Fruit fly (Drosophila melanogaster) whole organism, wandering third instar larva: ENCODE data around the gene CG43407.

ENCODE experiments used
- Abd-B ChIP-seq: fragments of >200 bp; optimal IDR thresholded peaks from 2 replicates; lab custom pipeline; 2017; ENCODE audit warnings: missing biosample characterization, missing genetic modification characterization
- CG32264 ChIP-seq: fragments of 200-800 bp; sonication (Bioruptor generic); optimal IDR thresholded peaks from 2 replicates; lab custom pipeline; 2016; ENCODE audit warnings: missing biosample characterization, missing genetic modification characterization
- CG9705 ChIP-seq: fragments of 200-800 bp; sonication (Bioruptor generic); optimal IDR thresholded peaks from 2 replicates; lab custom pipeline; 2018; ENCODE audit warnings: missing biosample characterization, mild to moderate bottlenecking, missing genetic modification characterization
- CrebA ChIP-seq: fragments of 200-800 bp; sonication (Bioruptor generic); optimal IDR thresholded peaks from 2 replicates; lab custom pipeline; 2016; ENCODE audit warnings: missing biosample characterization, mild to moderate bottlenecking, missing genetic modification characterization, borderline replicate concordance
- Dfd ChIP-seq: fragments of >200 bp; optimal IDR thresholded peaks from 2 replicates; lab custom pipeline; 2017; ENCODE audit warnings: missing biosample characterization, missing genetic modification characterization
- Dif ChIP-seq: fragments of 200-275, 200-300 bp; sonication (Bioruptor generic); optimal IDR thresholded peaks from 2 replicates; lab custom pipeline; 2018; ENCODE audit warnings: missing biosample characterization, missing genetic modification characterization; ENCODE audit not compliant: partially characterized antibody
- GATAd ChIP-seq: sonication (Bioruptor generic); optimal IDR thresholded peaks from 2 replicates; lab custom pipeline; 2016; ENCODE audit warnings: missing biosample characterization, missing genetic modification characterization
- HLH106 ChIP-seq: fragments of 200-800 bp; optimal IDR thresholded peaks from 3 replicates; lab custom pipeline; 2019; ENCODE audit warnings: missing biosample characterization, mild to moderate bottlenecking, missing genetic modification characterization, moderate library complexity
- Hnf4 ChIP-seq: fragments of 200-800 bp; sonication (Bioruptor generic); optimal IDR thresholded peaks from 2 replicates; lab custom pipeline; 2016; ENCODE audit warnings: missing biosample characterization, mild to moderate bottlenecking, missing genetic modification characterization
- Hr78 ChIP-seq: fragments of >200 bp; optimal IDR thresholded peaks from 2 replicates; lab custom pipeline; 2017; ENCODE audit warnings: missing biosample characterization, missing genetic modification characterization
- Hr83 ChIP-seq: fragments of 200-300 bp; sonication (Bioruptor generic); optimal IDR thresholded peaks from 2 replicates; lab custom pipeline; 2016; ENCODE audit warnings: missing biosample characterization, mild to moderate bottlenecking, missing genetic modification characterization, moderate library complexity; ENCODE audit not compliant: poor library complexity, severe bottlenecking
- Jra ChIP-seq: sonication (Bioruptor generic); optimal IDR thresholded peaks from 2 replicates; lab custom pipeline; 2016; ENCODE audit warnings: missing biosample characterization, missing genetic modification characterization
- Mio ChIP-seq: sonication (Bioruptor generic); optimal IDR thresholded peaks from 2 replicates; lab custom pipeline; 2016; ENCODE audit warnings: missing biosample characterization, missing genetic modification characterization
- N ChIP-seq: fragments of >200 bp; optimal IDR thresholded peaks from 2 replicates; lab custom pipeline; 2018; ENCODE audit warnings: missing biosample characterization, missing external identifiers, missing genetic modification characterization
- OdsH ChIP-seq: fragments of 200-800 bp; sonication (Bioruptor generic); optimal IDR thresholded peaks from 2 replicates; lab custom pipeline; 2016; ENCODE audit warnings: missing biosample characterization, mild to moderate bottlenecking, missing genetic modification characterization
- Sp1 ChIP-seq: fragments of 200-800 bp; sonication (Bioruptor generic); optimal IDR thresholded peaks from 3 replicates; lab custom pipeline; 2019; ENCODE audit warnings: missing biosample characterization, mild to moderate bottlenecking, missing genetic modification characterization, moderate library complexity
- Vsx2 ChIP-seq: fragments of 200-300, 225-300 bp; sonication (Bioruptor generic); optimal IDR thresholded peaks from 2 replicates; lab custom pipeline; 2018; ENCODE audit warnings: missing biosample characterization, missing genetic modification characterization; ENCODE audit not compliant: partially characterized antibody
- br ChIP-seq: fragments of 200-800 bp; sonication (Bioruptor generic); optimal IDR thresholded peaks from 2 replicates; lab custom pipeline; 2016; ENCODE audit warnings: missing biosample characterization, missing genetic modification characterization
- brk ChIP-seq: fragments of 200-800 bp; sonication (Bioruptor generic); optimal IDR thresholded peaks from 2 replicates; lab custom pipeline; 2016; ENCODE audit warnings: missing biosample characterization, mild to moderate bottlenecking, missing genetic modification characterization
- dl ChIP-seq, 2 experiments: fragments of 175-275, 200-275 bp in 1 of 2; fragments of 200-275 bp in 1 of 2; sonication (Bioruptor generic); optimal IDR thresholded peaks; lab custom pipeline; 2018; ENCODE audit warnings: mild to moderate bottlenecking in 2 of 2, missing biosample characterization in 2 of 2, missing genetic modification characterization in 2 of 2, moderate library complexity in 2 of 2; ENCODE audit not compliant: partially characterized antibody in 2 of 2, insufficient read depth in 1 of 2
- dsf ChIP-seq: sonication (Bioruptor generic); optimal IDR thresholded peaks from 2 replicates; lab custom pipeline; 2016; ENCODE audit warnings: missing biosample characterization, missing genetic modification characterization, borderline replicate concordance
- ey ChIP-seq: fragments of 200-800 bp; sonication (Bioruptor generic); optimal IDR thresholded peaks from 2 replicates; lab custom pipeline; 2016; ENCODE audit warnings: missing biosample characterization, missing genetic modification characterization
- foxo ChIP-seq, 2 experiments: fragments of 200-800 bp; sonication (Bioruptor generic); optimal IDR thresholded peaks; 2 replicates in 1 of 2; 3 replicates in 1 of 2; lab custom pipeline; 2016 to 2017; ENCODE audit warnings: missing biosample characterization in 2 of 2, missing genetic modification characterization in 2 of 2
- fru ChIP-seq: fragments of 200-800 bp; sonication (Bioruptor generic); optimal IDR thresholded peaks from 3 replicates; lab custom pipeline; 2016; ENCODE audit warnings: missing biosample characterization, mild to moderate bottlenecking, missing genetic modification characterization
- h ChIP-seq: fragments of 200-800 bp; sonication (Bioruptor generic); optimal IDR thresholded peaks from 3 replicates; lab custom pipeline; 2016; ENCODE audit warnings: missing biosample characterization, mild to moderate bottlenecking, missing genetic modification characterization
- jim ChIP-seq: fragments of 175-275, 200-325 bp; sonication (Bioruptor generic); optimal IDR thresholded peaks from 2 replicates; lab custom pipeline; 2016; ENCODE audit warnings: missing biosample characterization, mild to moderate bottlenecking, missing genetic modification characterization
- lola ChIP-seq: fragments of >200 bp; optimal IDR thresholded peaks from 2 replicates; lab custom pipeline; 2017; ENCODE audit warnings: missing biosample characterization, missing genetic modification characterization
- pan ChIP-seq: fragments of >200 bp; optimal IDR thresholded peaks from 2 replicates; lab custom pipeline; 2017
- psq ChIP-seq: fragments of 200-800 bp; sonication (Bioruptor generic); optimal IDR thresholded peaks from 3 replicates; lab custom pipeline; 2017; ENCODE audit warnings: missing biosample characterization, mild to moderate bottlenecking, missing genetic modification characterization, moderate library complexity
- rgr ChIP-seq: fragments of 200-800 bp; sonication (Bioruptor generic); optimal IDR thresholded peaks from 3 replicates; lab custom pipeline; 2016; ENCODE audit warnings: missing biosample characterization, mild to moderate bottlenecking, missing genetic modification characterization
- sage ChIP-seq: fragments of 200-800 bp; sonication (Bioruptor generic); optimal IDR thresholded peaks from 2 replicates; lab custom pipeline; 2016; ENCODE audit warnings: missing biosample characterization, mild to moderate bottlenecking, missing genetic modification characterization
- sv ChIP-seq: fragments of 200-800 bp; sonication (Bioruptor generic); optimal IDR thresholded peaks from 3 replicates; lab custom pipeline; 2016; ENCODE audit warnings: missing biosample characterization, missing genetic modification characterization
- tai ChIP-seq: sonication (Bioruptor generic); optimal IDR thresholded peaks from 2 replicates; lab custom pipeline; 2016; ENCODE audit warnings: missing biosample characterization, missing genetic modification characterization
- usp ChIP-seq: fragments of >200 bp; optimal IDR thresholded peaks from 2 replicates; lab custom pipeline; 2017; ENCODE audit warnings: missing biosample characterization, missing genetic modification characterization

Gene CG43407

DNA sequence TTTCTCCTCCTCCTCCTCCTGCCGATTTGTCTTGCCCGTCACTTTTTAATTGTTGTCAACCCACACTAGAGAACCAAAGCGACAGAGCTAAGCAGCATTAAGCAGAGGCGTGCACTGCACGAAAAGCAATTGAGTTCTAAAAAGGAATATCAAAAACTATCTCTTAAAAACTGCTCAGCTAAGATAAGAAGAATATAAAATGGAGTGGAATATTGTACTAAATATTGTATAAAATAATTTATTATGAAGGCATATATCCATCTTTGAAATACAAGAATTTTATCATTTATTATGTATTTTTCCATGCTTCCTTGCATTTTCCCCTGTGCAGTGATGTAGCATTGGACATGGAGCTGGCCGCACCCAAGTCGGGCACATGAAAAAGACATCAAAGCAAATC is 1.9 kb upstream of the CG43407 start (continued):
- no peak for TF ChIP-seq CrebA (GFP tag; lab: Kevin White, UChicago)
- TF ChIP-seq ey (GFP tag; lab: Kevin White, UChicago) = peak; percentile 8
- no peak for TF ChIP-seq dl (GFP tag; optimal IDR thresholded peaks at IDR 0.05; lab: Kevin White, UChicago; ENCODE audit: insufficient read depth in 1 of 2, partially characterized antibody in 2 of 2)

DNA sequence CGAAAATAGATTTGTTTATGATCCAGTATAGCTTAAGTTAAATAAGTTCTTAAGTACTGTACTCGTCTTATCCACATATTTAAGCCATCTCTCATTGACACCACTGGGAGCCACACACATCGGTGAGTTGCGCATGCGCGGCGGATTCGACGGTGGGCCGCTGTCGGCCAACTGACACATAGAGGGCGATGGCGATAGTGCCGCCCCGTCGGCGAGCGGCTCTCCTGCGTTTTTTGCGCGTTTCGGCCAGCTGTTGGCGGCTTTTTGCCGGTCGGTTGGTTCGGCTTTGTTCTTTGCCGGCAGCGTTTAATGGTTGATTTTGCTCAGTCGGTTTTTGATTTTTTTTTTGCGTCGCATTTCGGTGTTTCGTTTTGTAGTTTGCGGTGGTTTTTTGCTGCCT is 1.1 kb upstream of the CG43407 start:
- TF ChIP-seq brk (GFP tag; lab: Kevin White, UChicago) = no peak
- TF ChIP-seq, all 38 proteins: peak for 0

DNA sequence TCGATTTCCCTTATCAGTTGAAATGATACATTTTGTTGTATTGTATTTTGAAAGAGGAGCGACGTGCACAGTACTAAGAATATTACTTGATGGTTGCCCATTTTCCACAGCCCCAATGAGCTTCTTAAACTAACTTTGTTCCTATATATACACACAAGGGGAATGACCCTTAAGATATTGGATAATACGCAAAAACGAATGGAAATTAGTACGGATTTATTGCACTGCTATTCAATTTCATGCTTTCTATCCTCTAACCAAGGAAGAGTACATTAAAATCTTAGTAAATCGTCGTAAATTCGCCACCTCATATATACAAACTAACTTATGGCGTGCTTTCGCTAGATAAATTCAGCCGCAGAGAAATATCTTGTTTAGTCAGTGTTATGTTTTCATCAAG is 1.3 kb downstream of the CG43407 start, which contains the start of gene Acp76A:
Acp76A (minus strand) TSS at position 101 of the 400 bp plus-strand sequence.
- TF ChIP-seq lola (GFP tag; lab: Kevin White, UChicago) (no peak), CG9705 (no peak), tai (GFP tag; lab: Kevin White, UChicago) (no peak), h (GFP tag; lab: Kevin White, UChicago) (no peak), Dif (no peak), Hnf4 (GFP tag; lab: Kevin White, UChicago) (no peak), Hr83 (GFP tag; lab: Kevin White, UChicago) (no peak), jim (GFP tag; lab: Kevin White, UChicago) (no peak), sv (no peak), Vsx2 (no peak), br (GFP tag; lab: Kevin White, UChicago) (no peak)

DNA sequence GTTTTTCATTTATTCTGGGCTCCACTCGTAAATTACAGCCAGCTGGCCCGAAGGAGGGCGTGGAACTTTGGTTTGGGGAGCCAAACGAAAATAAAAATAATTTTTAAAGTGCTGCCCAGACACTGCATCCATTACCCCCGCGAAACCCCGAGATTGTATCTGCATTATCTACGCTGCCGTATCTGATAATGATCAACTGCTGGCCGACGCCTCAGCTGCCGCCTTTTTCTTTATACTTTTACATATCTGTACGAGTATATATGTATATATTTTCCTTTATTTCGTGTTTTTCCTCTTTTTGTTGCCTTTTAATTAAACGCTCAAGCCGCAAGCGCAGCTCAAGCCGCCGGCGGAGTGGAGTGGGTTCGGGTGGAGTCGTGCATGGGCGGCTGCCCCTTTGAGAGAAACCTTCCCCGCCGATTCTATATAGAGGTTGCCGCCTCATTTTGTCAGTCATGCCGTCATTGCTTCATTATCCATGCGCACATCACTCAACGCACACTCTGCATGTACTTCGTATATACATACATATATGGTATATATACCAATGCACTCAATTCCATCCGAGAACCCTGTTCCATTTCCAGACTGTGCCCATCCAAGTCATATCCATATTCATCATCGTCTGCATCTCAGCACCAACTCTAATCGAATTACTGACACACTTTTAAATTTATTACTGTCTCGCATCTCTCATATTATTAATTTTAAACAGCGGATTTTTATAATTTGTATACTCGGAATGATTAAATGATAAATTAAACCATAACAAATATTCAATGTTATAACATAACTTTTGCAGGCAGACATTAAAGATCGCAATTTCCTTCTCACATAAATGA is 3.3 kb downstream of the CG43407 start:
- TF ChIP-seq usp (GFP tag; lab: Kevin White, UChicago) = no peak
- TF ChIP-seq Dfd (GFP tag; lab: Kevin White, UChicago) = no peak
- TF ChIP-seq Jra (GFP tag; lab: Kevin White, UChicago) = no peak
- TF ChIP-seq br (GFP tag; lab: Kevin White, UChicago) = no peak
- no peak for TF ChIP-seq CG9705
- TF ChIP-seq brk (GFP tag; lab: Kevin White, UChicago) = no peak
- TF ChIP-seq Mio (GFP tag; lab: Kevin White, UChicago) = no peak
- TF ChIP-seq h (GFP tag; lab: Kevin White, UChicago) = no peak
- TF ChIP-seq Abd-B (GFP tag; lab: Kevin White, UChicago) = no peak

DNA sequence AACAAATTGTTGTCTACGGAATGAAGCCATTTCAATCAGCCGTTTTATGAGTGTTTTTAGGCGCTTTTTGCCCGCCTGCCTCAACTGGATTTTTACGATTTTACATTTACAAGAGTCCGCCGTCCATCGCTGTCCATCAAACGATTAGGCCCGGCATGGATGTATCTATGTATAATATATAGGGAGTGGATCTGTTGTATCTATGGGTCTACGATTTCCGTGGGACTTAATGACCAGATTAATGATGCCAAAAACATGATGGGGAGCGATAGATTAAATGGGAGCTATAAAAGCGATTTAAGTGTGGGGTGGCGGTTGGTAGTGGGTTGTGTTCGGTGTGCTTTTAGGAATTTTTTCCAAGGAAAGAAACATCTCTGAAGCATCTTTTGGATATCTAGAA is 4.4 kb downstream of the CG43407 start:
- TF ChIP-seq br (GFP tag; lab: Kevin White, UChicago) = no peak
- TF ChIP-seq pan = no peak
- TF ChIP-seq Abd-B (GFP tag; lab: Kevin White, UChicago) = no peak
- no peak for TF ChIP-seq tai (GFP tag; lab: Kevin White, UChicago)
- TF ChIP-seq jim (GFP tag; lab: Kevin White, UChicago) = no peak
- no peak for TF ChIP-seq Sp1 (GFP tag; lab: Kevin White, UChicago)
- TF ChIP-seq Hnf4 (GFP tag; lab: Kevin White, UChicago) = no peak
- no peak for TF ChIP-seq fru (GFP tag; lab: Kevin White, UChicago)

DNA sequence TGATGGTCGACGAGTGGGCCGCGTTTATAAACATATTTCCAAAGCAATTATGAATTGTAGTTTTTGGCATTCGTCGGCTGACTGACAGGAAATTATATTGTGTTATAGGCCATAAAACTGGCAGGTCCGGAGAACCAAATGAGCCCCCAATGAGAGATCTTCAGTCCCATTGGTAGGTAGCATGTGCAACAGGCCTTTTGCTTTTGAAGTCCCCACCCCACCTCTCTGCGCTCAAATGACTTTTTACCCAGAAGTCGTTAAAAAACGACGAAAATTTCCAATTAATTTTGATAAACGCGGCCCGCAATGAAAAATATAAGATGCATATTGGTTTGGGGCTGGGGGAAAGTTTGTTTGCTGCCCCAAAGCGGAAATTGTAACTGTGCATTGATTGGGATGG is 4.9 kb downstream of the CG43407 start:
- TF ChIP-seq pan = no peak
- TF ChIP-seq Sp1 (GFP tag; lab: Kevin White, UChicago) = no peak
- TF ChIP-seq jim (GFP tag; lab: Kevin White, UChicago) = no peak
- no peak for TF ChIP-seq Mio (GFP tag; lab: Kevin White, UChicago)
- TF ChIP-seq sage = no peak
- TF ChIP-seq dsf = no peak

DNA sequence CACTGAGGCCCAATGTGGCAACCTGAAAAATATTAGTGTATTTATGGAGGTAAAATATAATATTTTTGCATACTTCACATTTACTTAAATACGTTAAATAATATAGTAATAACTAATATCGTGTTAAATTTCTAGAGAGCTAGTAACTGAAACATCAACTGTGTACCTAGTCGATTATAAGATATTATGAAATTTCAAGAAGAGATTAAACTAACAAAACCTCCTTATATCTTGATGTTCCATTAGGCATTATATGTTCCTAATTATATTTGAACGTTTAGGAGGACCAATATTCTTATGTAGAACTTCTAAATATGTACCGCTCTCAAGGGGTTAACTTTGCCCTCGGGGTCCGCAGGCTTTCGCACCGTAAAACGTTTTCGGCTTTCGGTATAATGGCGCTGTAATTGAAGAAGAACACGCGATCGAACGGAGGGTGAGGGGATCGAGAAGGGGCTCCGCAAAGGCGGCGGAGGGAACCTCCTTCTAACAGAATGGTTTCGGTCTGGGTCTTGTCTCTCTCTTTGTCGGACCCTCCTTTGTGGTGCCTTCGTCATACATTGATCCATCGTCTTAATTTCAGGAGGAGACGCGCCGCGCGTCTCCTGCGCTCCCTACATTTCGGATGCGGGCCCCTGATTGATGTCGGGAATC is 6.7 kb downstream of the CG43407 start:
- peak; percentile 77 for TF ChIP-seq rgr (GFP tag; lab: Kevin White, UChicago)
- no peak for TF ChIP-seq N (GFP tag; lab: Kevin White, UChicago)
- TF ChIP-seq psq (GFP tag; lab: Kevin White, UChicago) = peak; percentile 87
- TF ChIP-seq fru (GFP tag; lab: Kevin White, UChicago) = peak; percentile 85
- no peak for TF ChIP-seq lola (GFP tag; lab: Kevin White, UChicago)
- peak; percentile 31 for TF ChIP-seq CG32264
- peak; percentile 89 for TF ChIP-seq HLH106 (tag; lab: Kevin White, UChicago)
- no peak for TF ChIP-seq Hr78 (GFP tag; lab: Kevin White, UChicago)
- TF ChIP-seq Sp1 (GFP tag; lab: Kevin White, UChicago) = peak; percentile 94
- TF ChIP-seq GATAd = no peak
- TF ChIP-seq OdsH = peak; percentile 84
- TF ChIP-seq Vsx2 = peak; percentile 17
- no peak for TF ChIP-seq CrebA (GFP tag; lab: Kevin White, UChicago)
- TF ChIP-seq pan = no peak
- no peak for TF ChIP-seq usp (GFP tag; lab: Kevin White, UChicago)
- TF ChIP-seq Dfd (GFP tag; lab: Kevin White, UChicago) = no peak
- peak in 1 of 2 experiments; percentile 89 for TF ChIP-seq foxo (GFP tag; optimal IDR thresholded peaks at IDR 0.05; lab: Kevin White, UChicago)
- peak; percentile 32 for TF ChIP-seq Hnf4 (GFP tag; lab: Kevin White, UChicago)
